Worm (Caenorhabditis elegans) whole organism, young adult: Measurements from ENCODE around the gene F18E3.13.

Source experiments
- ccch-3 ChIP-seq: fragments of 200-800 bp; sonication (Bioruptor generic); optimal IDR thresholded peaks from 2 replicates; lab custom pipeline; 2018; ENCODE audit warnings: mild to moderate bottlenecking, missing genetic modification characterization, missing compliant biosample characterization
- dpl-1 ChIP-seq: fragments of 150-350 bp; optimal IDR thresholded peaks from 2 replicates; lab custom pipeline; 2014; ENCODE audit warnings: missing biosample characterization, missing genetic modification reagents, missing genetic modification characterization
- ztf-25 ChIP-seq: fragments of 200-800 bp; sonication (Bioruptor generic); IDR thresholded peaks from 2 replicates; pipeline ENCODE4 v1.3.6; 2022; ENCODE audit warnings: missing genetic modification reagents, missing genetic modification characterization, missing compliant biosample characterization

DNA sequence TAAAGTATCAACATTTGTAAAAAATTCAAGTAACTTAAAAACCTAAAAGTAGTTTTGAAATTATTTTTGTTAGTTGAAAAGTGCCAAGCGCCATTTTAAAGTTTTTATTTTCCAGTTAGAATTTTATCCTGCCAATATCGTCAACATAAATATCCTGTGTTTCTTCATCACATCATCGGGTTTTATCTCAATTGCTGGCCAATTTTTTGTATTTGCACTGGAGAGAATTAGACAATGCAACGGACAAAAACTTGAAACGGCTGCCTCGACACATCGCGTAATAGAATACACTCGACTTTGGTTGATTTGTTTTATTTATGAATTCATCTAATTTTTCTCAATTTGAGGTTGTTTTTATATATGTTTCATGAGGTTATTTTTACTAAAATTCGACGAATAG lies 39.0 kb downstream of the F18E3.13 start, which contains the start of gene F25E5.2:
- TF ChIP-seq dpl-1 (no peak), ccch-3 (GFP tag; lab: Kevin White, UChicago) (no peak), ztf-25 (GFP tag; lab: Robert Waterston, UW) (no peak)
